Fruit fly (Drosophila melanogaster) whole organism: ENCODE results near the gene mRpL4.

Source experiments
- Dll ChIP-seq: fragments of >200 bp; optimal IDR thresholded peaks from 2 replicates; lab custom pipeline; 2017
- EcR ChIP-seq, 2 experiments: fragments of >200 bp; optimal IDR thresholded peaks; 2 replicates each; lab custom pipeline; 2017; ENCODE audit warnings: missing biosample characterization in 2 of 2, missing genetic modification characterization in 2 of 2, missing genetic modification reagents in 2 of 2
- pan ChIP-seq: fragments of >200 bp; optimal IDR thresholded peaks from 2 replicates; lab custom pipeline; 2017
- psq ChIP-seq: fragments of >200 bp; optimal IDR thresholded peaks from 2 replicates; lab custom pipeline; 2017
- usp ChIP-seq: fragments of >200 bp; optimal IDR thresholded peaks from 2 replicates; lab custom pipeline; 2017; ENCODE audit warnings: missing biosample characterization, missing genetic modification characterization, mixed read lengths

DNA sequence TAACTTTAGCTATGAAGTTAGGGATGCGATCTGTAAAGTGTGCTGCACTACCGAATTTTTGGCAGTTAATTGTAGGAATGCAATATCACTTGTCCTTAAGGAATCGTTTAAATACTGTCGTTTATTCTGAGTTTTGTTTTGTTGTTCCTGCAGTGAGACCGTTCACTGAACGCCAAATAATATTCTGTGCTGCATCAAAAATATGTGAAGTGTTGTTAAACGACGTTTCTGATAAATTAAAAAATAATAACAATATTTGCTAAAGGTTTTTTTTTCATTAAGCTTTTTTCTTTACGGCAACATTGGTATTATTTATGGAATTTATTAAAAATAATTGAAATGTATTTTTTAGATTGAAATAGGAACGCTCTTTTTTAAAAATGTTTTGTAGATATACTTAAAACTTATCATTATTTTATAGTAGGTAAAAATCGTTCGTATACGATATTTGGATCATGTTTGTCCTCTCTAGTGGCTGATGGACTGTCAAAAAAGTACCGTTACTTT, 26.1 kb downstream of the mRpL4 start, which contains the start of gene GMF:
- no peak for TF ChIP-seq pan (lab: Kevin White, UChicago)
- no peak for TF ChIP-seq psq (lab: Kevin White, UChicago)
- no peak for TF ChIP-seq Dll
- no peak for TF ChIP-seq EcR (GFP tag; optimal IDR thresholded peaks at IDR 0.05; lab: Kevin White, UChicago)
- no peak for TF ChIP-seq usp
